Fruit fly (Drosophila melanogaster) whole organism, adult: ENCODE data around the gene Nfs1.

ENCODE experiments used
- CG12768 ChIP-seq: fragments of 200-800 bp; sonication (Bioruptor generic); optimal IDR thresholded peaks from 2 replicates; lab custom pipeline; 2017; ENCODE audit warnings: missing biosample characterization, missing genetic modification characterization, mild to moderate bottlenecking, moderate library complexity, missing genetic modification reagents
- CG1620 ChIP-seq: fragments of 200-800 bp; sonication (Bioruptor generic); optimal IDR thresholded peaks from 2 replicates; lab custom pipeline; 2016; ENCODE audit warnings: missing biosample characterization, missing genetic modification characterization
- CG33017 ChIP-seq: fragments of 200-800 bp; sonication (Bioruptor generic); optimal IDR thresholded peaks from 2 replicates; lab custom pipeline; 2018; ENCODE audit warnings: missing biosample characterization, mild to moderate bottlenecking, missing genetic modification characterization, moderate library complexity
- CG7045 ChIP-seq: fragments of 200-800 bp; sonication (Bioruptor generic); optimal IDR thresholded peaks from 2 replicates; lab custom pipeline; 2017; ENCODE audit warnings: missing biosample characterization, mild to moderate bottlenecking, missing genetic modification characterization
- CG7101 ChIP-seq: fragments of 200-800 bp; sonication (Bioruptor generic); optimal IDR thresholded peaks from 2 replicates; lab custom pipeline; 2018; ENCODE audit warnings: missing biosample characterization, mild to moderate bottlenecking, missing genetic modification characterization, moderate library complexity
- Crg-1 ChIP-seq: fragments of 200-800 bp; sonication (Bioruptor generic); optimal IDR thresholded peaks from 2 replicates; lab custom pipeline; 2016; ENCODE audit warnings: missing biosample characterization, missing genetic modification characterization
- pad ChIP-seq: fragments of 200-800 bp; sonication (Bioruptor generic); optimal IDR thresholded peaks from 3 replicates; lab custom pipeline; 2017; ENCODE audit warnings: missing biosample characterization, missing genetic modification characterization, mild to moderate bottlenecking, moderate library complexity, missing genetic modification reagents

DNA sequence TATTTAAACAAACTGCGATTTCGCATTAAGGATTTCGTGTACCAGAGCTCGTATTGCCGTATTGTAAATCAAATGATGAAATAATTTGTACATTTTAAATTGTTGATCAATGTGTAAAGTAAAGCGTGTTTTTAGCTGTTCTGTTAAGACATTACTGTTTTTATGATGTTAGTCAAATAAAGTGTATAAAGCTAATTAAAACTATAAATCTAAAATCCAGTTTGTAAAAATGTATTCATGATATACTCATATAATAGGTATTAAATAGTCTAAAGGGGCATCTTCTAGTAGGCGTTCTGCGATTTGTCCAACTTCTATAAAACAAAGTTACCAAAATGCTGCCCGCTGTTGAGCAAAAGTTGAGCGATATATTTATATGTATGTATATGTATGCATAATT, 34.4 kb downstream of the Nfs1 start, which contains the start of gene CG18788:
- no peak for TF ChIP-seq CG12768
- no peak for TF ChIP-seq CG7101 (tag; lab: Kevin White, UChicago)
- TF ChIP-seq pad (GFP tag; lab: Kevin White, UChicago), result no peak
- no peak for TF ChIP-seq CG7045 (GFP tag; lab: Kevin White, UChicago)
- TF ChIP-seq CG33017, result no peak
- TF ChIP-seq CG1620 (GFP tag; lab: Kevin White, UChicago), result no peak
- no peak for TF ChIP-seq Crg-1 (GFP tag; lab: Kevin White, UChicago)
